Fruit fly (Drosophila melanogaster) S2 (cell line): ENCODE results near the gene Jon25Bi.

Experiments
- CG8478 ChIP-seq: fragments of >200 bp; optimal IDR thresholded peaks from 2 replicates; lab custom pipeline; 2018
- CTCF ChIP-seq, 2 experiments: fragments of >200 bp; optimal IDR thresholded peaks; 2 replicates each; lab custom pipeline; 2018

Gene Jon25Bi

dm6 chr2L:4995837-4996136 lies 40.8 kb upstream of the Jon25Bi start:
- TF ChIP-seq CTCF (optimal IDR thresholded peaks at IDR 0.05; lab: Kevin White, UChicago), result no peak
- TF ChIP-seq CG8478 (lab: Kevin White, UChicago), result no peak

dm6 chr2L:4995010-4995836 lies 40.3 kb upstream of the Jon25Bi start:
- TF ChIP-seq CG8478 (lab: Kevin White, UChicago), result no peak
- no peak for TF ChIP-seq CTCF (optimal IDR thresholded peaks at IDR 0.05; lab: Kevin White, UChicago)

- TF ChIP-seq CG8478 (lab: Kevin White, UChicago) (no peak), CTCF (optimal IDR thresholded peaks at IDR 0.05; lab: Kevin White, UChicago) (no peak)
Measured at dm6 chr2L:4982098-4982646, 27.2 kb upstream of the Jon25Bi start.

- TF ChIP-seq CG8478 (lab: Kevin White, UChicago) (no peak), CTCF (optimal IDR thresholded peaks at IDR 0.05; lab: Kevin White, UChicago) (no peak)
Measured at dm6 chr2L:4981278-4981966, 26.5 kb upstream of the Jon25Bi start, which contains the start of the genes CG8892 and CG34126. Gene CG8892, minus strand, starts transcription at chr2L:4981592. Gene CG34126, plus strand, starts transcription at chr2L:4981614.

- TF ChIP-seq CTCF (optimal IDR thresholded peaks at IDR 0.05; lab: Kevin White, UChicago), result no peak
Measured at dm6 chr2L:4979138-4979537, 24.2 kb upstream of the Jon25Bi start, which contains the start of gene CG8891. Gene CG8891, minus strand, starts transcription at chr2L:4979379.

- TF ChIP-seq CTCF (optimal IDR thresholded peaks at IDR 0.05; lab: Kevin White, UChicago), result no peak
- TF ChIP-seq CG8478 (lab: Kevin White, UChicago), result no peak
Measured at dm6 chr2L:4976988-4977551, 22.1 kb upstream of the Jon25Bi start, which contains the start of the genes Gmd and CG3792. Gene Gmd, minus strand, starts transcription at chr2L:4977023. Gene CG3792, plus strand, starts transcription at chr2L:4977312.

- TF ChIP-seq CG8478 (lab: Kevin White, UChicago) (no peak), CTCF (optimal IDR thresholded peaks at IDR 0.05; lab: Kevin White, UChicago) (no peak)
Measured at dm6 chr2L:4973731-4974415, 18.9 kb upstream of the Jon25Bi start, which contains the start of gene mRpL28. Gene mRpL28, plus strand, starts transcription at chr2L:4973976.

- peak in 1 of 2 experiments; percentile 16 for TF ChIP-seq CTCF (optimal IDR thresholded peaks at IDR 0.05; lab: Kevin White, UChicago)
- no peak for TF ChIP-seq CG8478 (lab: Kevin White, UChicago)
Measured at dm6 chr2L:4971329-4971798, 16.4 kb upstream of the Jon25Bi start, which contains the start of gene CG14043. Gene CG14043, plus strand, starts transcription at chr2L:4971702.

- TF ChIP-seq CTCF (optimal IDR thresholded peaks at IDR 0.05; lab: Kevin White, UChicago), result no peak
- no peak for TF ChIP-seq CG8478 (lab: Kevin White, UChicago)
Measured at dm6 chr2L:4968767-4969166, 13.8 kb upstream of the Jon25Bi start, which contains the start of the genes Scox and Polr1C. Gene Scox, minus strand, starts transcription at chr2L:4968935. Gene Polr1C, plus strand, starts transcription at chr2L:4969004.

- no peak for TF ChIP-seq CG8478 (lab: Kevin White, UChicago)
- no peak for TF ChIP-seq CTCF (optimal IDR thresholded peaks at IDR 0.05; lab: Kevin White, UChicago)
Measured at dm6 chr2L:4967511-4967910, 12.6 kb upstream of the Jon25Bi start, which contains the start of gene eIF3i. Gene eIF3i, minus strand, starts transcription at chr2L:4967775.

dm6 chr2L:4965923-4966322 lies 11.0 kb upstream of the Jon25Bi start:
- TF ChIP-seq CG8478 (lab: Kevin White, UChicago) (no peak), CTCF (optimal IDR thresholded peaks at IDR 0.05; lab: Kevin White, UChicago) (no peak)

dm6 chr2L:4965420-4965819 lies 10.5 kb upstream of the Jon25Bi start, which contains the start of gene CG34125:
Gene CG34125, plus strand, starts transcription at chr2L:4965673.
- no peak for TF ChIP-seq CG8478 (lab: Kevin White, UChicago)
- TF ChIP-seq CTCF (optimal IDR thresholded peaks at IDR 0.05; lab: Kevin White, UChicago), result no peak

- TF ChIP-seq CG8478 (lab: Kevin White, UChicago), result no peak
- TF ChIP-seq CTCF (optimal IDR thresholded peaks at IDR 0.05; lab: Kevin White, UChicago), result no peak
Measured at dm6 chr2L:4958111-4958510, 3.2 kb upstream of the Jon25Bi start, which contains the start of gene CG34124. Gene CG34124, plus strand, starts transcription at chr2L:4958411.
